Worm (Caenorhabditis elegans) whole organism, L1 larva: ENCODE results near the gene puf-5.

Source experiments
- F16B12.6 ChIP-seq: fragments of 150-350 bp; optimal IDR thresholded peaks from 2 replicates; lab custom pipeline; 2014; ENCODE audit warnings: missing biosample characterization, missing genetic modification characterization
- Y116A8C.19 ChIP-seq: sonication (generic microtip); optimal IDR thresholded peaks from 2 replicates; lab custom pipeline; 2016; ENCODE audit warnings: missing compliant biosample characterization, missing genetic modification characterization, borderline replicate concordance
- aha-1 ChIP-seq: fragments of 150-350 bp; optimal IDR thresholded peaks from 2 replicates; lab custom pipeline; 2014; ENCODE audit warnings: missing biosample characterization, missing genetic modification characterization
- ama-1 ChIP-seq: fragments of 150-350 bp; optimal IDR thresholded peaks from 2 replicates; lab custom pipeline; 2014
- blmp-1 ChIP-seq: fragments of 150-350 bp; optimal IDR thresholded peaks from 2 replicates; lab custom pipeline; 2014; ENCODE audit warnings: missing biosample characterization, missing genetic modification characterization
- ceh-82 ChIP-seq, 3 experiments: fragments of 150-350 bp in 1 of 3; sonication (generic microtip) in 2 of 3; optimal IDR thresholded peaks; 2 replicates each; lab custom pipeline; 2014 to 2017; ENCODE audit warnings: missing biosample characterization in 3 of 3, missing genetic modification characterization in 3 of 3
- ceh-90 ChIP-seq: sonication (generic microtip); optimal IDR thresholded peaks from 2 replicates; lab custom pipeline; 2016; ENCODE audit warnings: missing genetic modification characterization, missing compliant biosample characterization
- ces-1 ChIP-seq: fragments of 150-350 bp; optimal IDR thresholded peaks from 2 replicates; lab custom pipeline; 2014; ENCODE audit warnings: missing biosample characterization, missing genetic modification reagents, missing genetic modification characterization
- dpl-1 ChIP-seq, 3 experiments: fragments of 150-350 bp in 2 of 3; sonication (generic microtip) in 1 of 3; optimal IDR thresholded peaks; 2 replicates each; lab custom pipeline; 2014 to 2017; ENCODE audit warnings: missing biosample characterization in 3 of 3, missing genetic modification characterization in 3 of 3, missing genetic modification reagents in 3 of 3
- efl-1 ChIP-seq, 4 experiments: fragments of 150-350 bp; optimal IDR thresholded peaks in 3 of 4; peaks in 1 of 4; 1 replicate in 1 of 4; 2 replicates in 3 of 4; lab custom pipeline; 2014; ENCODE audit warnings: missing biosample characterization in 2 of 4, missing genetic modification characterization in 2 of 4, missing genetic modification reagents in 2 of 4
- egl-13 ChIP-seq: sonication (generic microtip); optimal IDR thresholded peaks from 2 replicates; lab custom pipeline; 2016; ENCODE audit warnings: missing genotype, missing genetic modification reagents, missing genetic modification characterization, missing compliant biosample characterization
- elt-2 ChIP-seq: sonication (generic microtip); optimal IDR thresholded peaks from 2 replicates; lab custom pipeline; 2016; ENCODE audit warnings: missing genetic modification characterization, mild to moderate bottlenecking, inconsistent platforms, missing compliant biosample characterization, missing genetic modification reagents
- fkh-4 ChIP-seq: sonication (generic microtip); optimal IDR thresholded peaks from 2 replicates; lab custom pipeline; 2016; ENCODE audit warnings: missing compliant biosample characterization, missing genetic modification characterization, borderline replicate concordance
- grh-1 ChIP-seq: fragments of 200-800 bp; sonication (Bioruptor generic); IDR thresholded peaks from 2 replicates; pipeline ENCODE4 v1.3.6; 2022; ENCODE audit warnings: missing genetic modification reagents, missing genetic modification characterization, missing compliant biosample characterization
- hlh-17 ChIP-seq: fragments of 200-800 bp; sonication (Bioruptor generic); optimal IDR thresholded peaks from 2 replicates; lab custom pipeline; 2018; ENCODE audit warnings: missing genetic modification characterization, mild to moderate bottlenecking, missing compliant biosample characterization, moderate library complexity, borderline replicate concordance
- hlh-4 ChIP-seq: sonication (generic microtip); optimal IDR thresholded peaks from 2 replicates; lab custom pipeline; 2016; ENCODE audit warnings: mild to moderate bottlenecking, missing genetic modification characterization, missing compliant biosample characterization
- irx-1 ChIP-seq: sonication (generic microtip); optimal IDR thresholded peaks from 2 replicates; lab custom pipeline; 2016; ENCODE audit warnings: missing genetic modification characterization, missing compliant biosample characterization
- jun-1 ChIP-seq: fragments of 150-350 bp; optimal IDR thresholded peaks from 2 replicates; lab custom pipeline; 2014; ENCODE audit warnings: missing biosample characterization, missing genetic modification reagents, missing genetic modification characterization
- lin-13 ChIP-seq: fragments of 150-350 bp; optimal IDR thresholded peaks from 2 replicates; lab custom pipeline; 2014; ENCODE audit warnings: missing biosample characterization, missing genetic modification reagents, missing genetic modification characterization
- lin-35 ChIP-seq, 2 experiments: fragments of 150-350 bp; optimal IDR thresholded peaks; 2 replicates each; lab custom pipeline; 2014; ENCODE audit warnings: missing biosample characterization in 2 of 2, missing genetic modification characterization in 2 of 2, missing genetic modification reagents in 2 of 2
- lsy-2 ChIP-seq, 2 experiments: fragments of 150-350 bp; optimal IDR thresholded peaks; 2 replicates each; lab custom pipeline; 2014; ENCODE audit warnings: missing biosample characterization in 2 of 2, missing genetic modification characterization in 2 of 2
- mab-9 ChIP-seq: fragments of 200-800 bp; sonication (Bioruptor generic); IDR thresholded peaks from 2 replicates; pipeline ENCODE4 v1.3.6; 2022; ENCODE audit warnings: missing genetic modification reagents, missing genetic modification characterization, missing compliant biosample characterization
- mef-2 ChIP-seq: fragments of 150-350 bp; optimal IDR thresholded peaks from 2 replicates; lab custom pipeline; 2014; ENCODE audit warnings: missing biosample characterization, missing genetic modification characterization
- mep-1 ChIP-seq: fragments of 150-350 bp; optimal IDR thresholded peaks from 2 replicates; lab custom pipeline; 2014; ENCODE audit warnings: missing biosample characterization, missing genetic modification characterization
- nhr-19 ChIP-seq: fragments of 200-800 bp; sonication (Bioruptor generic); conservative IDR thresholded peaks from 2 replicates; pipeline ENCODE4 v1.3.6; 2022; ENCODE audit warnings: missing genetic modification characterization, missing compliant biosample characterization
- nhr-20 ChIP-seq: sonication (generic microtip); optimal IDR thresholded peaks from 2 replicates; lab custom pipeline; 2016; ENCODE audit warnings: mild to moderate bottlenecking, missing genetic modification characterization, missing compliant biosample characterization
- nhr-28 ChIP-seq: fragments of 150-350 bp; optimal IDR thresholded peaks from 2 replicates; lab custom pipeline; 2014; ENCODE audit warnings: missing biosample characterization, missing genetic modification characterization
- nhr-47 ChIP-seq: sonication (generic microtip); optimal IDR thresholded peaks from 2 replicates; lab custom pipeline; 2016; ENCODE audit warnings: mild to moderate bottlenecking, missing genetic modification characterization, moderate library complexity, missing compliant biosample characterization
- nhr-71 ChIP-seq: sonication (generic microtip); optimal IDR thresholded peaks from 2 replicates; lab custom pipeline; 2016; ENCODE audit warnings: mild to moderate bottlenecking, missing genetic modification characterization, moderate library complexity, missing compliant biosample characterization
- nhr-85 ChIP-seq: sonication (generic microtip); peaks from one replicate; lab custom pipeline; 2016; ENCODE audit warnings: missing genetic modification characterization, inconsistent platforms, missing compliant biosample characterization
- nhr-90 ChIP-seq: sonication (generic microtip); optimal IDR thresholded peaks from 2 replicates; lab custom pipeline; 2016; ENCODE audit warnings: mild to moderate bottlenecking, missing genetic modification characterization, missing compliant biosample characterization; ENCODE audit not compliant: poor library complexity
- rnt-1 ChIP-seq: sonication (generic microtip); optimal IDR thresholded peaks from 2 replicates; lab custom pipeline; 2016; ENCODE audit warnings: mild to moderate bottlenecking, missing genetic modification characterization, moderate library complexity, missing compliant biosample characterization
- skn-1 ChIP-seq: fragments of 150-350 bp; optimal IDR thresholded peaks from 2 replicates; lab custom pipeline; 2014; ENCODE audit warnings: missing biosample characterization, missing genetic modification characterization
- snpc-4 ChIP-seq: fragments of 150-350 bp; optimal IDR thresholded peaks from 2 replicates; lab custom pipeline; 2014; ENCODE audit warnings: missing biosample characterization, missing genetic modification characterization
- snu-23 ChIP-seq: sonication (generic microtip); optimal IDR thresholded peaks from 2 replicates; lab custom pipeline; 2016; ENCODE audit warnings: missing genetic modification characterization, missing compliant biosample characterization
- sox-4 ChIP-seq: sonication (generic microtip); optimal IDR thresholded peaks from 2 replicates; lab custom pipeline; 2016; ENCODE audit warnings: missing genetic modification characterization, missing compliant biosample characterization
- sup-37 ChIP-seq: fragments of 200-800 bp; sonication (Bioruptor generic); optimal IDR thresholded peaks from 2 replicates; lab custom pipeline; 2018; ENCODE audit warnings: mild to moderate bottlenecking, missing genetic modification characterization, missing compliant biosample characterization
- swsn-7 ChIP-seq: sonication (generic microtip); optimal IDR thresholded peaks from 2 replicates; lab custom pipeline; 2016; ENCODE audit warnings: missing genetic modification characterization, missing compliant biosample characterization
- tbx-2 ChIP-seq: sonication (generic microtip); optimal IDR thresholded peaks from 2 replicates; lab custom pipeline; 2016; ENCODE audit warnings: missing genetic modification characterization, missing compliant biosample characterization
- tlp-1 ChIP-seq: fragments of 150-350 bp; optimal IDR thresholded peaks from 2 replicates; lab custom pipeline; 2014; ENCODE audit warnings: missing biosample characterization, missing genetic modification characterization
- unc-30 ChIP-seq: sonication (generic microtip); optimal IDR thresholded peaks from 2 replicates; lab custom pipeline; 2017; ENCODE audit warnings: missing biosample characterization, missing genetic modification characterization
- unc-62 ChIP-seq: fragments of 150-350 bp; optimal IDR thresholded peaks from 2 replicates; lab custom pipeline; 2014; ENCODE audit warnings: missing biosample characterization, missing genetic modification reagents, missing genetic modification characterization
- unc-98 ChIP-seq: fragments of 200-800 bp; sonication (Bioruptor generic); IDR thresholded peaks from 2 replicates; pipeline ENCODE4 v1.3.6; 2022; ENCODE audit warnings: missing genetic modification characterization, missing compliant biosample characterization
- xbp-1 ChIP-seq: sonication (generic microtip); optimal IDR thresholded peaks from 2 replicates; lab custom pipeline; 2016; ENCODE audit warnings: missing genetic modification characterization, missing compliant biosample characterization
- ztf-4 ChIP-seq: fragments of 150-350 bp; optimal IDR thresholded peaks from 2 replicates; lab custom pipeline; 2014; ENCODE audit warnings: missing biosample characterization, missing genetic modification characterization

The puf-5 gene

DNA sequence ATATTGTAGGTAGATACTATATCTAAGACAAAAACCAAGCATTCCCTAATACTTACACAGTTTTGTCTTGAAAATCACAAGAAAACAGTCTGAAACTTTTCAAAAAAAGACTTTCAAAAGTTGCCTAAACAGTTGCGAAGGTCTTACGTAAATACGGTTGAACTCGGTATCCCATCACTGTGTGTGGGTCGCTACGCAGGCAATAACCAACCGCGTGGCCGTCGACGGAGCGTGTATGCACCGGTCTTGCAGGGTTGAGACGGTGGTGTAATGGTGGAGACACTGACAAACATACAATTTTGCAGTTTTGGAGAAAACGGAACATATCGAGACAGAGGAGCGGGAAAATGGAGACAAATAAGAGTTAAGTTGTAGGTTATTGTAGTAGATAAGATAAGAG, 14.1 kb upstream of the puf-5 start, which contains the start of gene iff-2 (continued):
- TF ChIP-seq dpl-1 (GFP tag; optimal IDR thresholded peaks at IDR 0.05; lab: Kevin White, UChicago) (peak; percentile 94 to 97 (median 95)), egl-13 (tag; lab: Kevin White, UChicago) (peak; percentile 98), nhr-19 (GFP tag; lab: Robert Waterston, UW) (peak; percentile 99), nhr-28 (no peak), nhr-47 (tag; lab: Kevin White, UChicago) (peak; percentile 99), grh-1 (GFP tag; lab: Robert Waterston, UW) (peak; percentile 97), nhr-20 (tag; lab: Kevin White, UChicago) (peak; percentile 100), blmp-1 (tag; lab: Kevin White, UChicago) (peak; percentile 97), rnt-1 (tag; lab: Kevin White, UChicago) (peak; percentile 98), Y116A8C.19 (tag; lab: Kevin White, UChicago) (no peak), unc-98 (GFP tag; lab: Robert Waterston, UW) (peak; percentile 83; the same call in 1 of the 2 replicates), F16B12.6 (tag; lab: Kevin White, UChicago) (peak; percentile 85)

DNA sequence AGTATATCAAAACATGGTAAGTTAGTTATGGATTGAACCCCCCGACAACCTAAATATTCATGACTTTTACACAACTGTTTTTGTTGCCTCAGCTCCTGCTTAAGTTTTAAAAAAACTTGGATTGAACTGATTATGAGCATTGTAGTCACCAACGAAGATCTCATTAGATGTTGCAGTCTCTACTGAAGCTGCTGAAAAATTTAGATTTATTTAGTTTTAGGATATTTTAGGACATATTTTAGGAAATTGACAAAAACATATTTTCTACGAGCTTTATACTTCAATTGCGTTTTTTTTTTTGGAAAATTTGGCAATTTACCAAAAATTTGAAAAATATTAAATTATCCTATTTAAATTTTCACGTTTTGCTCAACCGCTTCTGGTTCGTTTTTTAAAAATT, 13.3 kb upstream of the puf-5 start, which contains the start of gene F54C9.14:
Gene F54C9.14 (plus strand): TSS at position 301 of the 400 bp plus-strand sequence.
- TF ChIP-seq nhr-85 (tag; lab: Kevin White, UChicago) (peak; percentile 25), ces-1 (no peak), ceh-90 (tag; lab: Kevin White, UChicago) (no peak), ztf-4 (tag; lab: Kevin White, UChicago) (no peak)

DNA sequence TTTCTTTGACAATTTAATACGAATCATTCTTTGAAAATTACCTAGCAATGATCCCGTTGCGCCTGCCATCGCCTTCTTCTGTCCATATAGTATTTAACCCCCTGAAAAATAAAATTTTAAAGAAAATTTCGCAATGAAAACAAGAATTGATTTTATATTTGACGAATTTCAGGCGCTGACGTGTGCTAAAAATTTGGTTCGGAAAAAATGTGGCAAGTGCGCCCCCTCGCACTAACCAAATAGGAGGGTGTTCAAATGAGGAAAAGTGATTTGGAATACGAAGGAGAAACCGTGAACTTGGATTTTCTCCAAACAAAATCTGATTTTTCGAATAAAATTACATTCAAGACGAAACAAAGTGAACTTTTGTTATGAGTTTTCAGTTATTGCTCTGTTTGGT, 9.3 kb upstream of the puf-5 start, which contains the start of gene stc-1:
Gene stc-1 (minus strand): TSS at position 101 of the 400 bp plus-strand sequence.
- TF ChIP-seq unc-62 (GFP tag; lab: Kevin White, UChicago) (no peak), efl-1 (optimal IDR thresholded peaks at IDR 0.05; lab: Kevin White, UChicago) (peak in 1 of 2 experiments; percentile 82), efl-1 (GFP tag; optimal IDR thresholded peaks at IDR 0.05 in 1 of 2; lab: Kevin White, UChicago) (peak; percentile 86 to 98), Y116A8C.19 (tag; lab: Kevin White, UChicago) (no peak), dpl-1 (GFP tag; optimal IDR thresholded peaks at IDR 0.05; lab: Kevin White, UChicago) (peak; percentile 65 to 86 (median 79)), snpc-4 (tag; lab: Kevin White, UChicago) (no peak), tbx-2 (tag; lab: Kevin White, UChicago) (no peak), nhr-85 (tag; lab: Kevin White, UChicago) (peak; percentile 35), nhr-90 (tag; lab: Kevin White, UChicago) (peak; percentile 7), lin-35 (GFP tag; optimal IDR thresholded peaks at IDR 0.05; lab: Kevin White, UChicago) (peak; percentile 67 to 94), blmp-1 (tag; lab: Kevin White, UChicago) (peak; percentile 34), skn-1 (tag; lab: Kevin White, UChicago) (peak; percentile 30), nhr-71 (tag; lab: Kevin White, UChicago) (peak; percentile 29), elt-2 (tag; lab: Kevin White, UChicago) (peak; percentile 30), ama-1 (peak; percentile 23), lsy-2 (tag; optimal IDR thresholded peaks at IDR 0.05; lab: Kevin White, UChicago) (peak; percentile 6 to 69), lin-13 (peak; percentile 27), F16B12.6 (tag; lab: Kevin White, UChicago) (peak; percentile 26), snu-23 (GFP tag; lab: Kevin White, UChicago) (peak; percentile 18), xbp-1 (tag; lab: Kevin White, UChicago) (peak; percentile 78)

DNA sequence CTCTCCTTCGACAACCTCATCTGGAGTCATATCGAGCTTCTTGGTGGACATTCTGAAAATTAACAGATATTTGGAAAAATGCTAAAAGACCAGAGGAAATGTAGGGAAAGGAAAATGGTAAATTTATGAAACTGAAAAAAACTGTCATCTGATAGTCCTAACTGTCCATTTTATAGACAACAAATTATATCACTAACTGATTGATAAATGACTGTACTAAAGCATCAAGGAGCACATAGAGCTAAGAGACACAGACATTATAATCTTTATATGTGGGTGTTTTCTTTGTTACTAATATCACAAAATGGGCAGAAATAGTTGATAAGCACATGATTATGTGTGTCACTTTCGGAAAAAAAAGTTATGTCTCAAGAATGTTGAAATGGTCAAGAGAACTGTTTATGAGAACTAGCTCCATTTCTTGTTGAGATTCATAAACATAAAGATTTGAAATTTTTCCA, 8.5 kb upstream of the puf-5 start, which contains the start of gene F54C9.3:
Gene F54C9.3 (minus strand): TSS at position 51 of the 461 bp plus-strand sequence.
- no peak for TF ChIP-seq fkh-4 (tag; lab: Kevin White, UChicago)
- TF ChIP-seq Y116A8C.19 (tag; lab: Kevin White, UChicago): no peak
- TF ChIP-seq xbp-1 (tag; lab: Kevin White, UChicago): no peak
- TF ChIP-seq swsn-7 (tag; lab: Kevin White, UChicago): no peak
- no peak for TF ChIP-seq snu-23 (GFP tag; lab: Kevin White, UChicago)
- TF ChIP-seq mep-1 (tag; lab: Kevin White, UChicago): no peak
- peak in 1 of 2 experiments; percentile 54 for TF ChIP-seq lin-35 (GFP tag; optimal IDR thresholded peaks at IDR 0.05; lab: Kevin White, UChicago)
- TF ChIP-seq hlh-4 (tag; lab: Kevin White, UChicago): no peak
- TF ChIP-seq sup-37 (GFP tag; lab: Kevin White, UChicago): no peak
- TF ChIP-seq lsy-2 (tag; optimal IDR thresholded peaks at IDR 0.05; lab: Kevin White, UChicago): peak in 1 of 2 experiments; percentile 13
- TF ChIP-seq nhr-71 (tag; lab: Kevin White, UChicago): no peak
- TF ChIP-seq jun-1 (tag; lab: Kevin White, UChicago): peak; percentile 30
- TF ChIP-seq irx-1 (tag; lab: Kevin White, UChicago): no peak
- no peak for TF ChIP-seq hlh-17 (GFP tag; lab: Kevin White, UChicago)
- no peak for TF ChIP-seq mef-2 (tag; lab: Kevin White, UChicago)
- no peak for TF ChIP-seq sox-4 (tag; lab: Kevin White, UChicago)
- TF ChIP-seq tlp-1 (tag; lab: Kevin White, UChicago): peak; percentile 16
- no peak for TF ChIP-seq ceh-82 (tag; optimal IDR thresholded peaks at IDR 0.05; lab: Kevin White, UChicago)
- no peak for TF ChIP-seq nhr-20 (tag; lab: Kevin White, UChicago)
- TF ChIP-seq aha-1 (tag; lab: Kevin White, UChicago): no peak
- no peak for TF ChIP-seq mab-9 (GFP tag; lab: Robert Waterston, UW)
- no peak for TF ChIP-seq unc-30 (tag; lab: Kevin White, UChicago)
